Worm (Caenorhabditis elegans) whole organism, L4 larva: ENCODE measurements around the gene fbxb-3.

ENCODE experiments used
- D1046.2 ChIP-seq: fragments of 200-800 bp; sonication (Bioruptor generic); IDR thresholded peaks from 2 replicates; pipeline ENCODE4 v1.3.6; 2022; ENCODE audit warnings: missing genetic modification characterization, missing compliant biosample characterization
- R02D3.7 ChIP-seq: fragments of 150-350 bp; sonication (generic microtip); optimal IDR thresholded peaks from 3 replicates; lab custom pipeline; 2014; ENCODE audit warnings: missing biosample characterization, missing genetic modification characterization
- T26A8.4 ChIP-seq: fragments of 200-800 bp; sonication (Bioruptor generic); IDR thresholded peaks from 2 replicates; pipeline ENCODE4 v1.3.6; 2022; ENCODE audit warnings: missing genetic modification characterization, missing compliant biosample characterization
- Y5F2A.4 ChIP-seq: fragments of 200-800 bp; sonication (Bioruptor generic); optimal IDR thresholded peaks from 2 replicates; lab custom pipeline; 2018; ENCODE audit warnings: mild to moderate bottlenecking, missing genetic modification characterization, missing compliant biosample characterization
- Y75B8A.6 ChIP-seq: fragments of 200-800 bp; sonication (Bioruptor generic); IDR thresholded peaks from 2 replicates; pipeline ENCODE4 v1.3.6; 2022; ENCODE audit warnings: missing genetic modification reagents, missing genetic modification characterization, missing compliant biosample characterization
- aha-1 ChIP-seq: fragments of 150-350 bp; peaks from one replicate; lab custom pipeline; 2014; ENCODE audit warnings: missing biosample characterization, missing genetic modification characterization
- aly-2 ChIP-seq: sonication (generic microtip); optimal IDR thresholded peaks from 2 replicates; lab custom pipeline; 2018; ENCODE audit warnings: missing biosample characterization, missing genetic modification characterization
- arid-1 ChIP-seq: fragments of 200-800 bp; sonication (Bioruptor generic); conservative IDR thresholded peaks from 2 replicates; pipeline ENCODE4 v1.3.6; 2022; ENCODE audit warnings: missing genetic modification reagents, missing genetic modification characterization, missing compliant biosample characterization
- ceh-28 ChIP-seq: fragments of 150-350 bp; optimal IDR thresholded peaks from 2 replicates; lab custom pipeline; 2014; ENCODE audit warnings: missing biosample characterization, missing genetic modification reagents, missing genetic modification characterization
- ceh-44 ChIP-seq: fragments of 200-800 bp; sonication (Bioruptor generic); IDR thresholded peaks from 2 replicates; pipeline ENCODE4 v1.3.6; 2022; ENCODE audit warnings: missing genetic modification reagents, missing genetic modification characterization, missing compliant biosample characterization
- cey-2 ChIP-seq: sonication (generic microtip); optimal IDR thresholded peaks from 3 replicates; lab custom pipeline; 2017; ENCODE audit warnings: missing genetic modification characterization, mild to moderate bottlenecking, missing compliant biosample characterization, antibody characterized with exemption, borderline replicate concordance; ENCODE audit not compliant: insufficient read depth
- ctbp-1 ChIP-seq: fragments of 200-800 bp; sonication (Bioruptor generic); IDR thresholded peaks from 2 replicates; pipeline ENCODE4 v1.3.6; 2022; ENCODE audit warnings: missing genetic modification reagents, missing genetic modification characterization, missing compliant biosample characterization
- daf-16 ChIP-seq, 3 experiments: sonication (generic microtip); optimal IDR thresholded peaks; 2 replicates each; lab custom pipeline; 2016 to 2017; ENCODE audit warnings: missing genetic modification characterization in 3 of 3, missing genetic modification reagents in 3 of 3, mild to moderate bottlenecking in 2 of 3, missing compliant biosample characterization in 2 of 3, missing biosample characterization in 1 of 3, moderate library complexity in 1 of 3
- dmd-6 ChIP-seq: fragments of 200-800 bp; sonication (Bioruptor generic); IDR thresholded peaks from 2 replicates; pipeline ENCODE4 v1.3.6; 2022; ENCODE audit warnings: missing genetic modification reagents, missing genetic modification characterization, missing compliant biosample characterization
- egl-43 ChIP-seq: fragments of 200-800 bp; sonication (Bioruptor generic); IDR thresholded peaks from 2 replicates; pipeline ENCODE4 v1.3.6; 2022; ENCODE audit warnings: missing genetic modification reagents, missing genetic modification characterization, missing compliant biosample characterization
- fkh-10 ChIP-seq: fragments of 150-350 bp; optimal IDR thresholded peaks from 2 replicates; lab custom pipeline; 2014; ENCODE audit warnings: missing biosample characterization, missing genetic modification reagents, missing genetic modification characterization
- gei-8 ChIP-seq: fragments of 200-800 bp; sonication (Bioruptor generic); optimal IDR thresholded peaks from 2 replicates; lab custom pipeline; 2018; ENCODE audit warnings: mild to moderate bottlenecking, missing genetic modification characterization, missing compliant biosample characterization
- hif-1 ChIP-seq, 2 experiments: sonication (generic microtip); optimal IDR thresholded peaks; 2 replicates each; lab custom pipeline; 2016 to 2017; ENCODE audit warnings: missing compliant biosample characterization in 2 of 2, missing genetic modification characterization in 2 of 2, missing genetic modification reagents in 2 of 2, missing genotype in 2 of 2, mild to moderate bottlenecking in 1 of 2
- hlh-11 ChIP-seq: fragments of 200-800 bp; sonication (Bioruptor generic); optimal IDR thresholded peaks from 2 replicates; lab custom pipeline; 2018; ENCODE audit warnings: mild to moderate bottlenecking, missing genetic modification characterization, missing compliant biosample characterization
- hlh-30 ChIP-seq: sonication (generic microtip); optimal IDR thresholded peaks from 2 replicates; lab custom pipeline; 2017; ENCODE audit warnings: antibody characterized with exemption, mild to moderate bottlenecking, missing genetic modification characterization, missing compliant biosample characterization; ENCODE audit not compliant: insufficient read depth
- hmg-1.1 ChIP-seq: fragments of 200-800 bp; sonication (Bioruptor generic); IDR thresholded peaks from 2 replicates; pipeline ENCODE4 v1.3.6; 2022; ENCODE audit warnings: missing genetic modification reagents, missing genetic modification characterization, missing compliant biosample characterization
- jun-1 ChIP-seq: fragments of 150-350 bp; optimal IDR thresholded peaks from 2 replicates; lab custom pipeline; 2014; ENCODE audit warnings: missing biosample characterization, missing genetic modification reagents, missing genetic modification characterization
- lin-13 ChIP-seq: fragments of 150-350 bp; optimal IDR thresholded peaks from 2 replicates; lab custom pipeline; 2014; ENCODE audit warnings: missing biosample characterization, missing genetic modification reagents, missing genetic modification characterization
- lin-29 ChIP-seq: fragments of 200-800 bp; sonication (Bioruptor generic); IDR thresholded peaks from 2 replicates; pipeline ENCODE4 v1.3.6; 2022; ENCODE audit warnings: missing genetic modification reagents, missing genetic modification characterization, missing compliant biosample characterization
- lin-38 ChIP-seq: fragments of 200-800 bp; sonication (Bioruptor generic); IDR thresholded peaks from 2 replicates; pipeline ENCODE4 v1.3.6; 2022; ENCODE audit warnings: missing genetic modification reagents, missing genetic modification characterization, missing compliant biosample characterization
- lsy-2 ChIP-seq, 2 experiments: fragments of 150-350 bp in 1 of 2; sonication (generic microtip) in 1 of 2; optimal IDR thresholded peaks; 2 replicates each; lab custom pipeline; 2014 to 2017; ENCODE audit warnings: missing biosample characterization in 2 of 2, missing genetic modification characterization in 2 of 2
- mdl-1 ChIP-seq, 2 experiments: fragments of 150-350 bp in 1 of 2; sonication (generic microtip) in 1 of 2; optimal IDR thresholded peaks; 2 replicates each; lab custom pipeline; 2014 to 2017; ENCODE audit warnings: missing biosample characterization in 2 of 2, missing genetic modification characterization in 2 of 2
- mxl-2 ChIP-seq: fragments of 200-800 bp; sonication (Bioruptor generic); conservative IDR thresholded peaks from 2 replicates; pipeline ENCODE4 v1.3.6; 2022; ENCODE audit warnings: missing genetic modification reagents, missing genetic modification characterization, missing compliant biosample characterization
- mxl-3 ChIP-seq: fragments of 200-800 bp; sonication (Bioruptor generic); optimal IDR thresholded peaks from 2 replicates; lab custom pipeline; 2018; ENCODE audit warnings: mild to moderate bottlenecking, missing genetic modification characterization, missing compliant biosample characterization
- nhr-28 ChIP-seq: fragments of 150-350 bp; optimal IDR thresholded peaks from 2 replicates; lab custom pipeline; 2014; ENCODE audit warnings: missing biosample characterization, missing genetic modification characterization
- nhr-42 ChIP-seq: fragments of 200-800 bp; sonication (Bioruptor generic); IDR thresholded peaks from 2 replicates; pipeline ENCODE4 v1.3.6; 2022; ENCODE audit warnings: missing genetic modification characterization, missing compliant biosample characterization
- spr-1 ChIP-seq: sonication (generic microtip); optimal IDR thresholded peaks from 2 replicates; lab custom pipeline; 2016; ENCODE audit warnings: mild to moderate bottlenecking, missing genetic modification characterization, missing compliant biosample characterization
- tra-1 ChIP-seq: fragments of 200-800 bp; sonication (Bioruptor generic); IDR thresholded peaks from 2 replicates; pipeline ENCODE4 v1.3.6; 2022; ENCODE audit warnings: missing genetic modification reagents, missing genetic modification characterization, missing compliant biosample characterization
- zfp-2 ChIP-seq: sonication (generic microtip); optimal IDR thresholded peaks from 2 replicates; lab custom pipeline; 2016; ENCODE audit warnings: mild to moderate bottlenecking, missing genetic modification characterization, missing compliant biosample characterization
- zfp-3 ChIP-seq: fragments of 200-800 bp; sonication (Bioruptor generic); conservative IDR thresholded peaks from 2 replicates; pipeline ENCODE4 v1.3.6; 2022; ENCODE audit warnings: missing genetic modification reagents, missing genetic modification characterization, missing compliant biosample characterization
- ztf-7 ChIP-seq: fragments of 150-350 bp; optimal IDR thresholded peaks from 2 replicates; lab custom pipeline; 2014; ENCODE audit warnings: missing biosample characterization, missing genetic modification characterization

The fbxb-3 gene

DNA sequence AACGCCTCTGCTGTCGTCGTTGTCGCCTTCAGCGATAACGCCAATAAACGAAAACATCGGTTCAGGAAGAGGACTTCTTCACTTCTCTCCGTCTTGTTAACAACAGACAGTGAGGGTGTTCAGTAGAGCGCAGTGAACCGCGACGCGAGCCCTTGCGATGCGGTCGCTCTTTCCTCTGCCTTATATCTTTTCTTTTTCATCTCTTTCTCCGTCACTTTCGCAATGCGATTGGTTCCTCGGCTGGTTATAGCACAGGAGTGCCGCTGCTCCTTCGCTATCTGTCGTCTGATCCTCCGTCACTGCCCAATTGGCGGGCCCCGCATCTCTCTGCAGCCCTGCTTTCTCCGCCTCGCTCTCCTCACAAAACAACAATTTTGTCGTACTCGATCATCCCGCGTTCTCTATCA lies 18.4 kb downstream of the fbxb-3 start (continued):
- TF ChIP-seq hlh-11 (peak; percentile 78), nhr-28 (peak; percentile 32), lin-29 (no peak), hif-1 (tag; optimal IDR thresholded peaks at IDR 0.05; lab: Kevin White, UChicago) (peak in 1 of 2 experiments; percentile 56), T26A8.4 (peak; percentile 38; the same call in 1 of the 2 replicates), mxl-3 (GFP tag; lab: Kevin White, UChicago) (peak; percentile 42), lin-38 (GFP tag; lab: Robert Waterston, UW) (peak; percentile 66), ctbp-1 (GFP tag; lab: Robert Waterston, UW) (peak; percentile 54; the same call in 1 of the 2 replicates), ceh-44 (GFP tag; lab: Robert Waterston, UW) (peak; percentile 51; the same call in 1 of the 2 replicates), daf-16 (GFP tag; optimal IDR thresholded peaks at IDR 0.05; lab: Kevin White, UChicago) (peak in 1 of 2 experiments; percentile 22), daf-16 (tag; optimal IDR thresholded peaks at IDR 0.05; lab: Kevin White, UChicago) (peak; percentile 21), hmg-1.1 (GFP tag; lab: Robert Waterston, UW) (peak; percentile 90), tra-1 (GFP tag; lab: Robert Waterston, UW) (0 out of 2 replicates have a peak, but pooled peaks have one; percentile 28), lsy-2 (tag; optimal IDR thresholded peaks at IDR 0.05; lab: Kevin White, UChicago) (peak; percentile 55 to 79), mdl-1 (tag; optimal IDR thresholded peaks at IDR 0.05; lab: Kevin White, UChicago) (peak; percentile 29 to 54), R02D3.7 (tag; lab: Kevin White, UChicago) (no peak), nhr-42 (GFP tag; lab: Robert Waterston, UW) (no peak), dmd-6 (GFP tag; lab: Robert Waterston, UW) (peak; percentile 46), lin-13 (GFP tag; lab: Kevin White, UChicago) (peak; percentile 58), jun-1 (tag; lab: Kevin White, UChicago) (peak; percentile 36), spr-1 (tag; lab: Kevin White, UChicago) (peak; percentile 45), hlh-30 (tag; lab: Kevin White, UChicago) (peak; percentile 61), egl-43 (GFP tag; lab: Robert Waterston, UW) (peak; percentile 69; the same call in 1 of the 2 replicates)

DNA sequence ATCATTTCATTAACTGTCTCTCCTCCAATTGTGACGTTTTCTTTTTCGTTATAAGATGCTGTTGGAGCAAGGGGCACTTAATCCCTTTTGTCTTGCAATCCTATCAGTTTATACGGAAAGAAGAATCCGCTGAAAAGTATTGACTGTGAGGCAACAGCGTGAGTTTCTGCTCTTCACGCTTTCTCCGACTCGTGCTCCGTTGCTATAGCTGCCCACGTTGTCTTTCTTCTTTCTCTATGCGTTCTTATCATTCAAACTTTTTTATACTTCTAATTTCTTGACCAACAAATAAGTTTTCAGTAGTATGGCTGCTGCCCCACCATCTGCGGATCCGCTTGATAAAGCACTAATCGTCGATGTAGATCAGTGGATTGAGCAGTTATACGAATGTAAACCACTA lies 19.4 kb downstream of the fbxb-3 start, which contains the start of gene let-92:
Gene let-92 (plus strand): TSS at position 301 of the 400 bp plus-strand sequence.
- TF ChIP-seq D1046.2 (GFP tag; lab: Robert Waterston, UW) (no peak), hmg-1.1 (GFP tag; lab: Robert Waterston, UW) (no peak), aly-2 (no peak), gei-8 (GFP tag; lab: Kevin White, UChicago) (no peak), daf-16 (GFP tag; optimal IDR thresholded peaks at IDR 0.05; lab: Kevin White, UChicago) (no peak), daf-16 (tag; optimal IDR thresholded peaks at IDR 0.05; lab: Kevin White, UChicago) (no peak), zfp-2 (tag; lab: Kevin White, UChicago) (no peak), ztf-7 (tag; lab: Kevin White, UChicago) (no peak), fkh-10 (GFP tag; lab: Kevin White, UChicago) (no peak), lin-38 (GFP tag; lab: Robert Waterston, UW) (no peak), Y75B8A.6 (GFP tag; lab: Robert Waterston, UW) (no peak), Y5F2A.4 (GFP tag; lab: Kevin White, UChicago) (no peak), mxl-2 (GFP tag; lab: Robert Waterston, UW) (no peak), aha-1 (tag; lab: Kevin White, UChicago) (no peak), zfp-3 (GFP tag; lab: Robert Waterston, UW) (no peak), ceh-28 (tag; lab: Kevin White, UChicago) (no peak), cey-2 (tag; lab: Kevin White, UChicago) (no peak), arid-1 (no peak)
